Fruit fly (Drosophila melanogaster): ENCODE results near the gene Pmvk.
A peak's percentile ranks its signal among the peaks of the same experiment; 100 is the strongest.

Pmvk gene

dm6 chr2L:19582185-19582584, 2.0 kb upstream of the Pmvk start, which contains the start of gene Hakai (continued):
- TF ChIP-seq Mad (GFP tag; optimal IDR thresholded peaks at IDR 0.05), result peak; percentile 49
- TF ChIP-seq MBD-R2 (GFP tag; IDR thresholded peaks at IDR 0.05), result peak; percentile 94
- peak; percentile 51 for TF ChIP-seq CG16813 (GFP tag; IDR thresholded peaks at IDR 0.05; ENCODE audit: partially characterized antibody)
- TF ChIP-seq CG4360 (GFP tag; IDR thresholded peaks at IDR 0.05), result no peak
- peak; percentile 68; the same call in 2 of the 3 replicates for TF ChIP-seq zfh1 (GFP tag; IDR thresholded peaks at IDR 0.05)
- TF ChIP-seq eyg (GFP tag; optimal IDR thresholded peaks at IDR 0.05), result peak; percentile 58
- peak; percentile 41 for TF ChIP-seq crc (GFP tag; optimal IDR thresholded peaks at IDR 0.05)
- TF ChIP-seq dysf (GFP tag; IDR thresholded peaks at IDR 0.05), result peak; percentile 56; the same call in 2 of the 3 replicates
- peak; percentile 57 for TF ChIP-seq Chrac-16 (GFP tag; optimal IDR thresholded peaks at IDR 0.05)
- peak; percentile 51 for TF ChIP-seq Side (GFP tag; optimal IDR thresholded peaks at IDR 0.05)
- TF ChIP-seq Meics (GFP tag; optimal IDR thresholded peaks at IDR 0.05), result peak; percentile 18
- no peak for TF ChIP-seq Gsc (GFP tag; IDR thresholded peaks at IDR 0.05)
- TF ChIP-seq NC2β (GFP tag; optimal IDR thresholded peaks at IDR 0.05), result peak; percentile 41
- peak; percentile 5 for TF ChIP-seq maf-S (GFP tag; optimal IDR thresholded peaks at IDR 0.05)
- TF ChIP-seq wor (GFP tag; IDR thresholded peaks at IDR 0.05), result no peak
- TF ChIP-seq CG7357 (GFP tag; IDR thresholded peaks at IDR 0.05), result peak; percentile 35; the same call in 1 of the 3 replicates
- peak; percentile 85 for TF ChIP-seq MESR4 (GFP tag; optimal IDR thresholded peaks at IDR 0.05)
- TF ChIP-seq Ssrp (tag; optimal IDR thresholded peaks at IDR 0.05), result no peak
- 0 out of 2 replicates have a peak, but pooled peaks have one; percentile 11 for TF ChIP-seq crol (GFP tag; IDR thresholded peaks at IDR 0.05)
- TF ChIP-seq CG31365 (tag; optimal IDR thresholded peaks at IDR 0.05), result no peak
- no peak for TF ChIP-seq ara (GFP tag; IDR thresholded peaks at IDR 0.05)
- no peak for TF ChIP-seq Mrtf (GFP tag; IDR thresholded peaks at IDR 0.05)
- TF ChIP-seq H2.0 (GFP tag; IDR thresholded peaks at IDR 0.05), result peak; percentile 39; the same call in 1 of the 2 replicates
- no peak for TF ChIP-seq CG42726 (GFP tag; IDR thresholded peaks at IDR 0.05; ENCODE audit: partially characterized antibody)
- TF ChIP-seq CG14014 (GFP tag; IDR thresholded peaks at IDR 0.05), result peak; percentile 61; the same call in 1 of the 2 replicates
- TF ChIP-seq CG7556 (GFP tag; optimal IDR thresholded peaks at IDR 0.05), result peak; percentile 14
- TF ChIP-seq CG12219 (GFP tag; optimal IDR thresholded peaks at IDR 0.05), result no peak
- TF ChIP-seq Max (GFP tag; optimal IDR thresholded peaks at IDR 0.05), result peak; percentile 46
- TF ChIP-seq Atf6 (GFP tag; IDR thresholded peaks at IDR 0.05), result no peak
- TF ChIP-seq otp (GFP tag; IDR thresholded peaks at IDR 0.05), result no peak; the same call in 2 of the 3 replicates
- peak; percentile 16 for TF ChIP-seq Oli (tag; optimal IDR thresholded peaks at IDR 0.05)
- peak; percentile 25; the same call in 1 of the 2 replicates for TF ChIP-seq CG31441 (GFP tag; IDR thresholded peaks at IDR 0.05)
- no peak for TF ChIP-seq pita (GFP tag; optimal IDR thresholded peaks at IDR 0.05)
- peak; percentile 41; the same call in 1 of the 2 replicates for TF ChIP-seq tna (GFP tag; IDR thresholded peaks at IDR 0.05; ENCODE audit: partially characterized antibody)
- no peak for TF ChIP-seq cato (GFP tag; optimal IDR thresholded peaks at IDR 0.05; ENCODE audit: borderline replicate concordance)
- TF ChIP-seq tx (GFP tag; optimal IDR thresholded peaks at IDR 0.05), result peak; percentile 56
- no peak for TF ChIP-seq h (optimal IDR thresholded peaks at IDR 0.05)
- TF ChIP-seq pfk (GFP tag; optimal IDR thresholded peaks at IDR 0.05), result no peak
- peak in 1 of 2 experiments; percentile 72 for TF ChIP-seq crp (GFP tag; optimal IDR thresholded peaks at IDR 0.05)
- peak; percentile 62 for TF ChIP-seq dm (GFP tag; optimal IDR thresholded peaks at IDR 0.05)
- peak; percentile 40 for TF ChIP-seq slp2 (GFP tag; optimal IDR thresholded peaks at IDR 0.05)
- TF ChIP-seq CG1024 (GFP tag; IDR thresholded peaks at IDR 0.05), result peak; percentile 12; the same call in 1 of the 2 replicates
- TF ChIP-seq CG4328 (GFP tag; optimal IDR thresholded peaks at IDR 0.05), result peak; percentile 33
- no peak for TF ChIP-seq CG4282 (GFP tag; optimal IDR thresholded peaks at IDR 0.05)
- TF ChIP-seq CG5180 (GFP tag; optimal IDR thresholded peaks at IDR 0.05), result no peak
- peak; percentile 57 for TF ChIP-seq HmgZ (tag; optimal IDR thresholded peaks at IDR 0.05)
- TF ChIP-seq Bdp1 (GFP tag; optimal IDR thresholded peaks at IDR 0.05), result peak; percentile 58
- TF ChIP-seq CG17829 (tag; optimal IDR thresholded peaks at IDR 0.05), result peak; percentile 63
- no peak for TF ChIP-seq Awh (GFP tag; IDR thresholded peaks at IDR 0.05)
- no peak for TF ChIP-seq Hand (GFP tag; optimal IDR thresholded peaks at IDR 0.05)
- TF ChIP-seq gro (GFP tag; optimal IDR thresholded peaks at IDR 0.05), result peak; percentile 37

Data from whole organism, embryonic.